Worm (Caenorhabditis elegans) whole organism, midembryonic: ENCODE data around the gene dpyd-1.

Experiments
- flt-1 ChIP-seq: fragments of 200-800 bp; sonication (Bioruptor generic); IDR thresholded peaks from 2 replicates; pipeline ENCODE4 v1.3.6; 2022; ENCODE audit warnings: missing genetic modification characterization, missing compliant biosample characterization
- klf-2 ChIP-seq: fragments of 200-800 bp; sonication (Bioruptor generic); conservative IDR thresholded peaks from 2 replicates; pipeline ENCODE4 v1.3.6; 2022; ENCODE audit warnings: missing genetic modification reagents, missing genetic modification characterization, missing compliant biosample characterization
- med-1 ChIP-seq: sonication (generic microtip); optimal IDR thresholded peaks from 2 replicates; lab custom pipeline; 2017; ENCODE audit warnings: missing genetic modification characterization, mild to moderate bottlenecking, missing compliant biosample characterization, antibody characterized with exemption, missing genetic modification reagents; ENCODE audit not compliant: insufficient read depth
- ref-1 ChIP-seq: fragments of 200-800 bp; sonication (Bioruptor generic); conservative IDR thresholded peaks from 2 replicates; pipeline ENCODE4 v1.3.6; 2022; ENCODE audit warnings: missing genetic modification reagents, missing genetic modification characterization, missing compliant biosample characterization
- tab-1 ChIP-seq: fragments of 200-800 bp; sonication (Bioruptor generic); IDR thresholded peaks from 2 replicates; pipeline ENCODE4 v1.3.6; 2022; ENCODE audit warnings: missing genetic modification characterization, missing compliant biosample characterization
- ztf-23 ChIP-seq: fragments of 200-800 bp; sonication (Bioruptor generic); IDR thresholded peaks from 2 replicates; pipeline ENCODE4 v1.3.6; 2022; ENCODE audit warnings: missing genetic modification reagents, missing genetic modification characterization, missing compliant biosample characterization
- ztf-29 ChIP-seq: fragments of 200-800 bp; sonication (Bioruptor generic); IDR thresholded peaks from 2 replicates; pipeline ENCODE4 v1.3.6; 2022; ENCODE audit warnings: missing genetic modification reagents, missing genetic modification characterization, missing compliant biosample characterization

DNA sequence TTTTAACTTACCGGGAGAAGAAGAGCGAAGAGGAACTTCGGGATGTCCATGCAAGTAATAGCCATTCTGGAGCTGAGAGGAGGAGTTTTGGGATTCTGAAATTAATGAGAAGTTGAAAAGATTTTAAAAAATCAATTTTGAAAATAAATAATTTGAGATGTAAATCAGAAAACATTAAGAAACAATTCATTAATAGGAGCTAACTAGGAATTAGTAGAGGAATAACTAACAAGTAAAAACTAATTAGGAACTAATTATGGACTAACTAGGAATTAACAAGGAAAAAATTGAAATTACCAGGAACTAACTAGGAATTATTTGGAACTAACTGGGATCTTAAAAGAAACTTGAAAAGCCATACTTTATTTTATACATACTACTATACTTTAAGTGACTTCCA lies 47.3 kb downstream of the dpyd-1 start, which contains the start of gene T23F2.4:
- TF ChIP-seq tab-1 (GFP tag; lab: Robert Waterston, UW), result no peak
- TF ChIP-seq med-1 (GFP tag; lab: Kevin White, UChicago), result no peak
- TF ChIP-seq ztf-23 (GFP tag; lab: Robert Waterston, UW), result no peak
- TF ChIP-seq klf-2 (GFP tag; lab: Robert Waterston, UW), result no peak
- TF ChIP-seq ztf-29 (GFP tag; lab: Robert Waterston, UW), result no peak
- no peak for TF ChIP-seq ref-1 (GFP tag; lab: Robert Waterston, UW)
- TF ChIP-seq flt-1, result no peak
